Worm (Caenorhabditis elegans) whole organism, late embryonic: ENCODE results near the gene mdf-1.

Experiments
- ceh-34 ChIP-seq: sonication (generic microtip); optimal IDR thresholded peaks from 2 replicates; lab custom pipeline; 2016; ENCODE audit warnings: mild to moderate bottlenecking, missing genetic modification characterization, missing compliant biosample characterization
- ets-4 ChIP-seq: sonication (generic microtip); optimal IDR thresholded peaks from 2 replicates; lab custom pipeline; 2016; ENCODE audit warnings: missing genetic modification characterization, missing compliant biosample characterization
- fkh-10 ChIP-seq: fragments of 150-350 bp; optimal IDR thresholded peaks from 2 replicates; lab custom pipeline; 2014; ENCODE audit warnings: missing biosample characterization, missing genetic modification reagents, missing genetic modification characterization
- nhr-11 ChIP-seq: fragments of 150-350 bp; optimal IDR thresholded peaks from 2 replicates; lab custom pipeline; 2014; ENCODE audit warnings: missing biosample characterization, missing genetic modification characterization
- npax-4 ChIP-seq: sonication (generic microtip); optimal IDR thresholded peaks from 2 replicates; lab custom pipeline; 2016; ENCODE audit warnings: missing genetic modification characterization, missing compliant biosample characterization
- pag-3 ChIP-seq: sonication (generic microtip); optimal IDR thresholded peaks from 2 replicates; lab custom pipeline; 2016; ENCODE audit warnings: missing compliant biosample characterization, missing genetic modification characterization, borderline replicate concordance
- pat-9 ChIP-seq: fragments of 200-800 bp; sonication (Bioruptor generic); optimal IDR thresholded peaks from 2 replicates; lab custom pipeline; 2018; ENCODE audit warnings: mild to moderate bottlenecking, missing genetic modification characterization, moderate library complexity, missing compliant biosample characterization
- pha-2 ChIP-seq: sonication (generic microtip); optimal IDR thresholded peaks from 2 replicates; lab custom pipeline; 2017; ENCODE audit warnings: mild to moderate bottlenecking, missing genetic modification characterization, missing compliant biosample characterization
- pha-4 ChIP-seq: fragments of 150-350 bp; optimal IDR thresholded peaks from 2 replicates; lab custom pipeline; 2018; ENCODE audit warnings: missing biosample characterization, missing genetic modification reagents, missing genetic modification characterization
- syd-9 ChIP-seq: sonication (generic microtip); optimal IDR thresholded peaks from 2 replicates; lab custom pipeline; 2016; ENCODE audit warnings: mild to moderate bottlenecking, missing genetic modification characterization, moderate library complexity, missing compliant biosample characterization
- unc-55 ChIP-seq: sonication (generic microtip); optimal IDR thresholded peaks from 2 replicates; lab custom pipeline; 2017; ENCODE audit warnings: missing biosample characterization, missing genetic modification reagents, missing genetic modification characterization
- zip-5 ChIP-seq: sonication (generic microtip); optimal IDR thresholded peaks from 2 replicates; lab custom pipeline; 2016; ENCODE audit warnings: missing genetic modification characterization, missing compliant biosample characterization
- ztf-16 ChIP-seq: sonication (generic microtip); optimal IDR thresholded peaks from 2 replicates; lab custom pipeline; 2017; ENCODE audit warnings: missing genetic modification characterization, missing compliant biosample characterization

- no peak for TF ChIP-seq fkh-10 (GFP tag; lab: Kevin White, UChicago)
- no peak for TF ChIP-seq nhr-11 (tag; lab: Kevin White, UChicago)
- TF ChIP-seq zip-5 (tag; lab: Kevin White, UChicago): no peak
- TF ChIP-seq ztf-16 (tag; lab: Kevin White, UChicago): no peak
- no peak for TF ChIP-seq pha-2 (tag; lab: Kevin White, UChicago)
- no peak for TF ChIP-seq unc-55 (GFP tag; lab: Kevin White, UChicago)
- TF ChIP-seq ets-4 (tag; lab: Kevin White, UChicago): no peak
- no peak for TF ChIP-seq npax-4
- TF ChIP-seq ceh-34 (tag; lab: Kevin White, UChicago): no peak
- no peak for TF ChIP-seq pha-4 (tag; lab: Kevin White, UChicago)
- no peak for TF ChIP-seq pat-9 (tag; lab: Kevin White, UChicago)
- TF ChIP-seq syd-9 (tag; lab: Kevin White, UChicago): no peak
- no peak for TF ChIP-seq pag-3 (tag; lab: Kevin White, UChicago)
Observed at ce11 chrV:9518832-9519231, 25.2 kb downstream of the mdf-1 start, which contains the start of gene C50F4.8.
